Fruit fly (Drosophila melanogaster) whole organism, embryonic: ENCODE measurements around the gene Agpat2.

Experiments used
- CG11504 ChIP-seq: fragments of 200-800 bp; sonication (Bioruptor generic); optimal IDR thresholded peaks from 3 replicates; lab custom pipeline; 2019; ENCODE audit warnings: missing biosample characterization, mild to moderate bottlenecking, missing genetic modification characterization, moderate library complexity
- CG11696 ChIP-seq: fragments of 200-800 bp; sonication (Bioruptor generic); IDR thresholded peaks from 2 replicates; pipeline ENCODE4 v1.3.6; 2022; ENCODE audit warnings: missing biosample characterization, missing genetic modification characterization
- CG12391 ChIP-seq: fragments of 200-800 bp; sonication (Bioruptor generic); optimal IDR thresholded peaks from 3 replicates; lab custom pipeline; 2018; ENCODE audit warnings: missing biosample characterization, mild to moderate bottlenecking, missing genetic modification characterization, moderate library complexity
- CG16779 ChIP-seq: fragments of 200-800 bp; sonication (Bioruptor generic); IDR thresholded peaks from 2 replicates; pipeline ENCODE4 v1.3.6; 2022; ENCODE audit warnings: missing biosample characterization, missing genetic modification characterization
- CG17328 ChIP-seq: fragments of 200-800 bp; sonication (Bioruptor generic); IDR thresholded peaks from 2 replicates; pipeline ENCODE4 v1.3.6; 2022; ENCODE audit warnings: missing biosample characterization, missing genetic modification characterization
- CG17361 ChIP-seq: fragments of 200-800 bp; sonication (Bioruptor generic); IDR thresholded peaks from 3 replicates; pipeline ENCODE4 v1.3.6; 2022; ENCODE audit warnings: missing biosample characterization, missing genetic modification characterization
- CG17829 ChIP-seq: fragments of 200-800 bp; optimal IDR thresholded peaks from 2 replicates; lab custom pipeline; 2019; ENCODE audit warnings: missing biosample characterization, mild to moderate bottlenecking, missing genetic modification characterization, moderate library complexity
- CG2202 ChIP-seq: fragments of 200-800 bp; sonication (Bioruptor generic); optimal IDR thresholded peaks from 2 replicates; lab custom pipeline; 2018; ENCODE audit warnings: missing biosample characterization, mild to moderate bottlenecking, missing genetic modification characterization
- CG2678 ChIP-seq: fragments of 200-800 bp; sonication (Bioruptor generic); optimal IDR thresholded peaks from 3 replicates; lab custom pipeline; 2019; ENCODE audit warnings: missing biosample characterization, mild to moderate bottlenecking, missing genetic modification characterization, moderate library complexity
- CG30403 ChIP-seq: fragments of 200-800 bp; sonication (Bioruptor generic); optimal IDR thresholded peaks from 3 replicates; lab custom pipeline; 2016; ENCODE audit warnings: missing biosample characterization, missing genetic modification characterization
- CG32767 ChIP-seq: fragments of 200-800 bp; sonication (Bioruptor generic); IDR thresholded peaks from 2 replicates; pipeline ENCODE4 v1.3.6; 2022; ENCODE audit warnings: missing biosample characterization, missing genetic modification characterization
- CG4424 ChIP-seq: fragments of 200-800 bp; sonication (Bioruptor generic); optimal IDR thresholded peaks from 3 replicates; lab custom pipeline; 2016; ENCODE audit warnings: missing biosample characterization, missing genetic modification characterization
- CG4820 ChIP-seq: fragments of 200-800 bp; sonication (Bioruptor generic); optimal IDR thresholded peaks from 3 replicates; lab custom pipeline; 2016; ENCODE audit warnings: missing biosample characterization, missing genetic modification characterization
- CG5180 ChIP-seq: fragments of 200-800 bp; sonication (Bioruptor generic); optimal IDR thresholded peaks from 3 replicates; lab custom pipeline; 2017; ENCODE audit warnings: missing biosample characterization, missing genetic modification characterization, mild to moderate bottlenecking, moderate library complexity, missing genetic modification reagents
- CoRest ChIP-seq: fragments of 200-800 bp; sonication (Bioruptor generic); optimal IDR thresholded peaks from 3 replicates; lab custom pipeline; 2018; ENCODE audit warnings: missing biosample characterization, mild to moderate bottlenecking, missing genetic modification characterization, moderate library complexity
- Doc3 ChIP-seq: fragments of 200-800 bp; sonication (Bioruptor generic); IDR thresholded peaks from 3 replicates; pipeline ENCODE4 v1.3.6; 2022; ENCODE audit warnings: missing biosample characterization, missing genetic modification characterization; ENCODE audit not compliant: partially characterized antibody
- Med ChIP-seq: fragments of 200-800 bp; sonication (Bioruptor generic); peaks from one replicate; lab custom pipeline; 2016; ENCODE audit warnings: missing biosample characterization, missing genetic modification characterization, mild to moderate bottlenecking, inconsistent platforms, moderate library complexity
- NK7.1 ChIP-seq: fragments of 200-800 bp; sonication (Bioruptor generic); optimal IDR thresholded peaks from 3 replicates; lab custom pipeline; 2016; ENCODE audit warnings: missing biosample characterization, missing genetic modification characterization
- Oli ChIP-seq: fragments of 200-800 bp; sonication (Bioruptor generic); optimal IDR thresholded peaks from 2 replicates; lab custom pipeline; 2018; ENCODE audit warnings: missing biosample characterization, mild to moderate bottlenecking, missing genetic modification characterization, moderate library complexity
- Ptx1 ChIP-seq: fragments of 200-800 bp; sonication (Bioruptor generic); IDR thresholded peaks from 2 replicates; pipeline ENCODE4 v1.3.6; 2022; ENCODE audit warnings: missing biosample characterization, missing genetic modification characterization
- Rfx ChIP-seq: fragments of 200-800 bp; sonication (Bioruptor generic); IDR thresholded peaks from 2 replicates; pipeline ENCODE4 v1.3.6; 2022; ENCODE audit warnings: missing biosample characterization, missing genetic modification characterization
- Sox100B ChIP-seq: fragments of 200-800 bp; sonication (Bioruptor generic); optimal IDR thresholded peaks from 3 replicates; lab custom pipeline; 2018; ENCODE audit warnings: missing biosample characterization, mild to moderate bottlenecking, missing genetic modification characterization
- Sox102F ChIP-seq: fragments of 200-800 bp; sonication (Bioruptor generic); optimal IDR thresholded peaks from 2 replicates; lab custom pipeline; 2018; ENCODE audit warnings: missing biosample characterization, mild to moderate bottlenecking, missing genetic modification characterization, moderate library complexity
- YL-1 ChIP-seq: fragments of 200-800 bp; sonication (Bioruptor generic); optimal IDR thresholded peaks from 3 replicates; lab custom pipeline; 2017; ENCODE audit warnings: missing biosample characterization, mild to moderate bottlenecking, missing genetic modification characterization
- az2 ChIP-seq: fragments of 200-800 bp; sonication (Bioruptor generic); optimal IDR thresholded peaks from 3 replicates; lab custom pipeline; 2016; ENCODE audit warnings: missing biosample characterization, missing genetic modification characterization
- bsh ChIP-seq, 2 experiments: fragments of 200-800 bp; sonication (Bioruptor generic); optimal IDR thresholded peaks; 2 replicates each; lab custom pipeline; 2017 to 2018; ENCODE audit warnings: mild to moderate bottlenecking in 2 of 2, missing biosample characterization in 2 of 2, missing genetic modification characterization in 2 of 2, moderate library complexity in 1 of 2
- dmrt99B ChIP-seq: fragments of 200-800 bp; sonication (Bioruptor generic); optimal IDR thresholded peaks from 2 replicates; lab custom pipeline; 2018; ENCODE audit warnings: missing biosample characterization, mild to moderate bottlenecking, missing genetic modification characterization, moderate library complexity
- esg ChIP-seq: fragments of 200-800 bp; sonication (Bioruptor generic); conservative IDR thresholded peaks from 2 replicates; pipeline ENCODE4 v1.3.6; 2022; ENCODE audit warnings: missing biosample characterization, missing genetic modification characterization
- grau ChIP-seq: fragments of 200-800 bp; optimal IDR thresholded peaks from 3 replicates; lab custom pipeline; 2019; ENCODE audit warnings: missing biosample characterization, mild to moderate bottlenecking, missing genetic modification characterization, moderate library complexity
- gsb-n ChIP-seq: fragments of 200-800 bp; sonication (Bioruptor generic); optimal IDR thresholded peaks from 3 replicates; lab custom pipeline; 2018; ENCODE audit warnings: missing biosample characterization, mild to moderate bottlenecking, missing genetic modification characterization
- kah ChIP-seq: fragments of 200-800 bp; sonication (Bioruptor generic); optimal IDR thresholded peaks from 2 replicates; lab custom pipeline; 2018; ENCODE audit warnings: missing biosample characterization, mild to moderate bottlenecking, missing genetic modification characterization
- nom ChIP-seq: fragments of 200-800 bp; sonication (Bioruptor generic); optimal IDR thresholded peaks from 2 replicates; lab custom pipeline; 2017; ENCODE audit warnings: missing biosample characterization, missing genetic modification characterization, mild to moderate bottlenecking, moderate library complexity, missing genetic modification reagents
- sqz ChIP-seq: fragments of 200-800 bp; sonication (Bioruptor generic); optimal IDR thresholded peaks from 3 replicates; lab custom pipeline; 2018; ENCODE audit warnings: missing biosample characterization, mild to moderate bottlenecking, missing genetic modification characterization
- tap ChIP-seq: fragments of 200-800 bp; optimal IDR thresholded peaks from 3 replicates; lab custom pipeline; 2019; ENCODE audit warnings: missing biosample characterization, mild to moderate bottlenecking, missing genetic modification characterization, moderate library complexity
- wor ChIP-seq: fragments of 200-800 bp; sonication (Bioruptor generic); IDR thresholded peaks from 2 replicates; pipeline ENCODE4 v1.3.6; 2022; ENCODE audit warnings: missing biosample characterization, missing genetic modification characterization
- zen ChIP-seq: fragments of 200-800 bp; sonication (Bioruptor generic); optimal IDR thresholded peaks from 3 replicates; lab custom pipeline; 2018; ENCODE audit warnings: missing biosample characterization, mild to moderate bottlenecking, missing genetic modification characterization, moderate library complexity

Gene Agpat2

dm6 chr2L:8471667-8472066 is 7.9 kb upstream of the Agpat2 start (continued):
- TF ChIP-seq CoRest (tag; lab: Kevin White, UChicago) (peak; percentile 32), CG30403 (GFP tag; lab: Kevin White, UChicago) (peak; percentile 29), CG11696 (peak; percentile 39; the same call in 1 of the 2 replicates), YL-1 (no peak), CG32767 (GFP tag; lab: Robert Waterston, UW) (no peak), gsb-n (peak; percentile 50), CG12391 (tag; lab: Kevin White, UChicago) (peak; percentile 38), az2 (peak; percentile 14), nom (GFP tag; lab: Kevin White, UChicago) (peak; percentile 14), CG16779 (GFP tag; lab: Robert Waterston, UW) (no peak), Sox100B (GFP tag; lab: Kevin White, UChicago) (peak; percentile 42), tap (peak; percentile 11), Ptx1 (GFP tag; lab: Robert Waterston, UW) (peak; percentile 32; the same call in 1 of the 2 replicates), esg (0 out of 2 replicates have a peak, but pooled peaks have one; percentile 19), CG17829 (tag; lab: Kevin White, UChicago) (peak; percentile 64), zen (peak; percentile 60), CG4424 (GFP tag; lab: Kevin White, UChicago) (peak; percentile 44), kah (no peak), CG17361 (peak; percentile 60), dmrt99B (tag; lab: Kevin White, UChicago) (peak; percentile 44), Oli (peak; percentile 44), sqz (GFP tag; lab: Kevin White, UChicago) (no peak), CG4820 (GFP tag; lab: Kevin White, UChicago) (peak; percentile 50), Rfx (GFP tag; lab: Robert Waterston, UW) (no peak), CG11504 (tag; lab: Kevin White, UChicago) (peak; percentile 50), CG2202 (tag; lab: Kevin White, UChicago) (peak; percentile 4), Sox102F (GFP tag; lab: Kevin White, UChicago) (peak; percentile 36), CG2678 (tag; lab: Kevin White, UChicago) (peak; percentile 42), Doc3 (GFP tag; lab: Robert Waterston, UW) (no peak), bsh (GFP tag; optimal IDR thresholded peaks at IDR 0.05; lab: Kevin White, UChicago) (peak; percentile 55 to 68), CG17328 (no peak)
- TF ChIP-seq, all 482 proteins: peak for 79

dm6 chr2L:8468929-8469681 is 5.3 kb upstream of the Agpat2 start:
- TF ChIP-seq Med (peak; percentile 35), wor (no peak)

- peak; percentile 95 for TF ChIP-seq CG5180 (GFP tag; lab: Kevin White, UChicago)
- no peak for TF ChIP-seq NK7.1 (GFP tag; lab: Kevin White, UChicago)
- TF ChIP-seq grau (tag; lab: Kevin White, UChicago) = peak; percentile 28
Measured at dm6 chr2L:8466643-8467042, 2.8 kb upstream of the Agpat2 start, which contains the start of gene dachs. TSS of gene dachs (plus strand) at chr2L:8466817.
